Worm (Caenorhabditis elegans) whole organism, L4 larva: Measurements from ENCODE around the gene mcm-10.

Source experiments
- F49E8.2 ChIP-seq: sonication (generic microtip); optimal IDR thresholded peaks from 2 replicates; lab custom pipeline; 2016; ENCODE audit warnings: missing compliant biosample characterization, mild to moderate bottlenecking, missing genetic modification characterization, borderline replicate concordance
- R02D3.7 ChIP-seq: fragments of 150-350 bp; sonication (generic microtip); optimal IDR thresholded peaks from 3 replicates; lab custom pipeline; 2014; ENCODE audit warnings: missing biosample characterization, missing genetic modification characterization
- Y105C5A.15 ChIP-seq: fragments of 200-800 bp; sonication (Bioruptor generic); IDR thresholded peaks from 2 replicates; pipeline ENCODE4 v1.3.6; 2022; ENCODE audit warnings: missing genetic modification characterization, missing compliant biosample characterization
- ZK546.5 ChIP-seq, 2 experiments: sonication (generic microtip); optimal IDR thresholded peaks; 2 replicates each; lab custom pipeline; 2017; ENCODE audit warnings: missing biosample characterization in 2 of 2, missing genetic modification characterization in 2 of 2
- ces-1 ChIP-seq: fragments of 150-350 bp; sonication (generic microtip); optimal IDR thresholded peaks from 4 replicates; lab custom pipeline; 2014; ENCODE audit warnings: missing biosample characterization, missing genetic modification reagents, missing genetic modification characterization
- daf-12 ChIP-seq: fragments of 150-350 bp; optimal IDR thresholded peaks from 2 replicates; lab custom pipeline; 2014; ENCODE audit warnings: missing biosample characterization, missing genetic modification reagents, missing genetic modification characterization
- egl-27 ChIP-seq: sonication (generic microtip); optimal IDR thresholded peaks from 3 replicates; lab custom pipeline; 2017; ENCODE audit warnings: missing biosample characterization, missing genetic modification reagents, missing genetic modification characterization
- fos-1 ChIP-seq: fragments of 150-350 bp; optimal IDR thresholded peaks from 2 replicates; lab custom pipeline; 2014; ENCODE audit warnings: missing biosample characterization, missing genetic modification characterization
- lin-39 ChIP-seq: fragments of 150-350 bp; optimal IDR thresholded peaks from 2 replicates; lab custom pipeline; 2014; ENCODE audit warnings: missing biosample characterization, missing genetic modification reagents, missing genetic modification characterization
- mes-2 ChIP-seq: sonication (generic microtip); optimal IDR thresholded peaks from 2 replicates; lab custom pipeline; 2016; ENCODE audit warnings: missing genotype, mild to moderate bottlenecking, missing genetic modification characterization, missing compliant biosample characterization; ENCODE audit not compliant: poor library complexity, severe bottlenecking
- nhr-102 ChIP-seq: sonication (generic microtip); optimal IDR thresholded peaks from 2 replicates; lab custom pipeline; 2016; ENCODE audit warnings: mild to moderate bottlenecking, missing genetic modification characterization, moderate library complexity, missing compliant biosample characterization
- nhr-25 ChIP-seq: sonication (generic microtip); optimal IDR thresholded peaks from 2 replicates; lab custom pipeline; 2017; ENCODE audit warnings: missing genetic modification characterization, mild to moderate bottlenecking, missing compliant biosample characterization, antibody characterized with exemption, moderate library complexity, borderline replicate concordance; ENCODE audit not compliant: insufficient read depth
- nhr-77 ChIP-seq: fragments of 150-350 bp; optimal IDR thresholded peaks from 2 replicates; lab custom pipeline; 2014; ENCODE audit warnings: missing biosample characterization, missing genetic modification characterization
- unc-62 ChIP-seq, 3 experiments: fragments of 150-350 bp in 1 of 3; sonication (generic microtip); optimal IDR thresholded peaks in 2 of 3; peaks in 1 of 3; 1 replicate in 1 of 3; 2 replicates in 2 of 3; lab custom pipeline; 2014 to 2017; ENCODE audit warnings: missing biosample characterization in 3 of 3, missing genetic modification characterization in 3 of 3, missing genetic modification reagents in 3 of 3, missing genotype in 1 of 3

- TF ChIP-seq F49E8.2 (tag; lab: Kevin White, UChicago), result no peak
- no peak for TF ChIP-seq nhr-102 (tag; lab: Kevin White, UChicago)
- no peak for TF ChIP-seq R02D3.7
- no peak for TF ChIP-seq ces-1 (GFP tag; lab: Kevin White, UChicago)
- no peak for TF ChIP-seq ZK546.5 (tag; optimal IDR thresholded peaks at IDR 0.05; lab: Kevin White, UChicago)
- no peak for TF ChIP-seq egl-27 (tag; lab: Kevin White, UChicago)
- TF ChIP-seq daf-12 (tag; lab: Kevin White, UChicago), result no peak
- no peak for TF ChIP-seq nhr-25
- TF ChIP-seq Y105C5A.15 (GFP tag; lab: Robert Waterston, UW), result no peak
- TF ChIP-seq nhr-77 (tag; lab: Kevin White, UChicago), result no peak
- TF ChIP-seq mes-2 (tag; lab: Kevin White, UChicago), result no peak
- no peak for TF ChIP-seq unc-62 (GFP tag; optimal IDR thresholded peaks at IDR 0.05 in 1 of 2; lab: Kevin White, UChicago)
- TF ChIP-seq unc-62 (tag; optimal IDR thresholded peaks at IDR 0.05; lab: Kevin White, UChicago), result no peak
- no peak for TF ChIP-seq fos-1 (tag; lab: Kevin White, UChicago)
- no peak for TF ChIP-seq lin-39 (tag; lab: Kevin White, UChicago)
These were observed 38.6 kb upstream of the mcm-10 start, which contains the start of gene Y47D3A.21 for ce11 chrIII:11278817-11279216.
